Worm (Caenorhabditis elegans): Measurements from ENCODE around the gene lea-1.

ce11 chrV:10006374-10006773 is 5.3 kb upstream of the lea-1 start:
- TF ChIP-seq him-1 (tag; optimal IDR thresholded peaks at IDR 0.05) (no peak), W03F9.2 (tag; optimal IDR thresholded peaks at IDR 0.05) (no peak)
